Worm (Caenorhabditis elegans) whole organism, L4 larva: Measurements from ENCODE around the gene Y34B4A.7.

Experiments
- T26A8.4 ChIP-seq: fragments of 200-800 bp; sonication (Bioruptor generic); IDR thresholded peaks from 2 replicates; pipeline ENCODE4 v1.3.6; 2022; ENCODE audit warnings: missing genetic modification characterization, missing compliant biosample characterization
- Y105C5A.15 ChIP-seq: fragments of 200-800 bp; sonication (Bioruptor generic); IDR thresholded peaks from 2 replicates; pipeline ENCODE4 v1.3.6; 2022; ENCODE audit warnings: missing genetic modification characterization, missing compliant biosample characterization
- Y48G9A.11 ChIP-seq: fragments of 200-800 bp; sonication (Bioruptor generic); IDR thresholded peaks from 2 replicates; pipeline ENCODE4 v1.3.6; 2022; ENCODE audit warnings: missing genetic modification reagents, missing genetic modification characterization, missing compliant biosample characterization
- ZK337.2 ChIP-seq: fragments of 200-800 bp; sonication (Bioruptor generic); IDR thresholded peaks from 2 replicates; pipeline ENCODE4 v1.3.6; 2022; ENCODE audit warnings: missing genetic modification reagents, missing genetic modification characterization, missing compliant biosample characterization
- aha-1 ChIP-seq: fragments of 150-350 bp; peaks from one replicate; lab custom pipeline; 2014; ENCODE audit warnings: missing biosample characterization, missing genetic modification characterization
- ceh-28 ChIP-seq: fragments of 150-350 bp; optimal IDR thresholded peaks from 2 replicates; lab custom pipeline; 2014; ENCODE audit warnings: missing biosample characterization, missing genetic modification reagents, missing genetic modification characterization
- ctbp-1 ChIP-seq: fragments of 200-800 bp; sonication (Bioruptor generic); IDR thresholded peaks from 2 replicates; pipeline ENCODE4 v1.3.6; 2022; ENCODE audit warnings: missing genetic modification reagents, missing genetic modification characterization, missing compliant biosample characterization
- daf-16 ChIP-seq, 3 experiments: sonication (generic microtip); optimal IDR thresholded peaks; 2 replicates each; lab custom pipeline; 2016 to 2017; ENCODE audit warnings: missing genetic modification characterization in 3 of 3, missing genetic modification reagents in 3 of 3, mild to moderate bottlenecking in 2 of 3, missing compliant biosample characterization in 2 of 3, missing biosample characterization in 1 of 3, moderate library complexity in 1 of 3
- dve-1 ChIP-seq: sonication (generic microtip); optimal IDR thresholded peaks from 2 replicates; lab custom pipeline; 2017; ENCODE audit warnings: antibody characterized with exemption, mild to moderate bottlenecking, missing genetic modification characterization, missing compliant biosample characterization; ENCODE audit not compliant: insufficient read depth
- egl-43 ChIP-seq: fragments of 200-800 bp; sonication (Bioruptor generic); IDR thresholded peaks from 2 replicates; pipeline ENCODE4 v1.3.6; 2022; ENCODE audit warnings: missing genetic modification reagents, missing genetic modification characterization, missing compliant biosample characterization
- fkh-10 ChIP-seq: fragments of 150-350 bp; optimal IDR thresholded peaks from 2 replicates; lab custom pipeline; 2014; ENCODE audit warnings: missing biosample characterization, missing genetic modification reagents, missing genetic modification characterization
- hlh-11 ChIP-seq: fragments of 200-800 bp; sonication (Bioruptor generic); optimal IDR thresholded peaks from 2 replicates; lab custom pipeline; 2018; ENCODE audit warnings: mild to moderate bottlenecking, missing genetic modification characterization, missing compliant biosample characterization
- hlh-30 ChIP-seq: sonication (generic microtip); optimal IDR thresholded peaks from 2 replicates; lab custom pipeline; 2017; ENCODE audit warnings: antibody characterized with exemption, mild to moderate bottlenecking, missing genetic modification characterization, missing compliant biosample characterization; ENCODE audit not compliant: insufficient read depth
- mdl-1 ChIP-seq, 2 experiments: fragments of 150-350 bp in 1 of 2; sonication (generic microtip) in 1 of 2; optimal IDR thresholded peaks; 2 replicates each; lab custom pipeline; 2014 to 2017; ENCODE audit warnings: missing biosample characterization in 2 of 2, missing genetic modification characterization in 2 of 2
- mxl-2 ChIP-seq: fragments of 200-800 bp; sonication (Bioruptor generic); conservative IDR thresholded peaks from 2 replicates; pipeline ENCODE4 v1.3.6; 2022; ENCODE audit warnings: missing genetic modification reagents, missing genetic modification characterization, missing compliant biosample characterization
- nhr-102 ChIP-seq: sonication (generic microtip); optimal IDR thresholded peaks from 2 replicates; lab custom pipeline; 2016; ENCODE audit warnings: mild to moderate bottlenecking, missing genetic modification characterization, moderate library complexity, missing compliant biosample characterization
- nhr-11 ChIP-seq: fragments of 150-350 bp; optimal IDR thresholded peaks from 2 replicates; lab custom pipeline; 2014; ENCODE audit warnings: missing biosample characterization, missing genetic modification characterization
- nhr-42 ChIP-seq: fragments of 200-800 bp; sonication (Bioruptor generic); IDR thresholded peaks from 2 replicates; pipeline ENCODE4 v1.3.6; 2022; ENCODE audit warnings: missing genetic modification characterization, missing compliant biosample characterization
- nhr-6 ChIP-seq: fragments of 150-350 bp; optimal IDR thresholded peaks from 2 replicates; lab custom pipeline; 2014; ENCODE audit warnings: missing biosample characterization, missing genetic modification characterization
- nhr-76 ChIP-seq: fragments of 150-350 bp; optimal IDR thresholded peaks from 2 replicates; lab custom pipeline; 2014; ENCODE audit warnings: missing biosample characterization, missing genetic modification characterization
- snpc-4 ChIP-seq: fragments of 150-350 bp; optimal IDR thresholded peaks from 2 replicates; lab custom pipeline; 2014; ENCODE audit warnings: missing biosample characterization, missing genetic modification characterization
- tra-1 ChIP-seq: fragments of 200-800 bp; sonication (Bioruptor generic); IDR thresholded peaks from 2 replicates; pipeline ENCODE4 v1.3.6; 2022; ENCODE audit warnings: missing genetic modification reagents, missing genetic modification characterization, missing compliant biosample characterization
- unc-62 ChIP-seq, 3 experiments: fragments of 150-350 bp in 1 of 3; sonication (generic microtip); optimal IDR thresholded peaks in 2 of 3; peaks in 1 of 3; 1 replicate in 1 of 3; 2 replicates in 2 of 3; lab custom pipeline; 2014 to 2017; ENCODE audit warnings: missing biosample characterization in 3 of 3, missing genetic modification characterization in 3 of 3, missing genetic modification reagents in 3 of 3, missing genotype in 1 of 3
- zfp-2 ChIP-seq: sonication (generic microtip); optimal IDR thresholded peaks from 2 replicates; lab custom pipeline; 2016; ENCODE audit warnings: mild to moderate bottlenecking, missing genetic modification characterization, missing compliant biosample characterization
- ztf-11 ChIP-seq: fragments of 150-350 bp; optimal IDR thresholded peaks from 2 replicates; lab custom pipeline; 2014; ENCODE audit warnings: missing biosample characterization, missing genetic modification characterization

Gene Y34B4A.7

DNA sequence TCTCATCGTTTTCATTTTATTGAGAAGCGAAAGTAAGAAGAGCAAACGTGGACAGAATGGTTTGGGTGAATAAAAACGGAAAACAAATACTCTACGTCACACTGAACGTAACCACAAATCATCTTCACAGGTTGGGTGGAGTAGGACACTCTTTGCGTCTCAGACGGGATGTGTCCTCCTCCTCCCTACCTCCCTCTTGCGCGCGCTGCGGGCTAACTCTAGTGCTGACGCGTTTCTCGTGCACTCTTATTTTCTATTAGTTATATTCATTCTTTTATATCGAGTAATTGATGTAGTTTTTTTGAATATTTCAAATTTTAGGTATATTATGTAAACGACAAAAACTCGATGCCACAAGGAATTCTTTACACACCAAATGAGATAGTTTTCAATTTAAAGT, at the start of gene Y34B4A.7 (continued):
- TF ChIP-seq Y48G9A.11 (GFP tag; lab: Robert Waterston, UW) (no peak), nhr-6 (tag; lab: Kevin White, UChicago) (peak; percentile 8), aha-1 (no peak), mdl-1 (tag; optimal IDR thresholded peaks at IDR 0.05; lab: Kevin White, UChicago) (no peak), ctbp-1 (GFP tag; lab: Robert Waterston, UW) (peak; percentile 57; the same call in 1 of the 2 replicates)

DNA sequence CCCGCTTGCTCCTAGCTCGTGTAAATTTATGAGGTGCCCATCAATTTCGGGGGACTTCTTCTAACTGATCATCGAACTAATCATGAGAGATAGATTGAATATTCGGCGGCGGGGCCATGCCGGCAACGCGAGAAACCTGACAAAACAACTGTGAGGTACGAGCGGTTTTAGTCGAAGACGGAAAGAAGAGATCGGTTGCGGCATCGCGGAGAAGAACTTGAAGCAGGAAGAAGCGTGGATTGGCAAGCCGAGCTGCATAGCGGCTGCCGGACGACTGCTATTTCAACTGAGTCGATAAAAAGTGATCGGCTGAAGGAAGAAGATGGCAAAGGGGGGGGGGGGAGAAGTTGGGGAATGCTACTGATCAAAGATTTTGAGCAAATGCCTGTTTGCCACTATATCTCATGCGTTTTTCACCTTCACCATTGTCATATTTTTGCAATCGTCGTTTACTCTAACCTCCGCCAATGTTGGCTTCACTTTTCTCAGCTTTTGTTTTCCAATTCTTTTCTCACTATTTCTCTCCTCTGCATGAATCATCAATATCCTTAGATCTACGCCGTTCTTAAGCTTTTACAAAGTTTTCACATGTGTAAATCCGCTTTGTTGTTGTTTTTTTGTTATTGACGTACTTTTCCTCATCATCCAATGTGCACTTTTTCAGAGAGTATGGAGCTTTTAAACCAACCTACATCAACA, 48.5 kb upstream of the Y34B4A.7 start, which contains the start of gene pqn-62:
Gene pqn-62 (plus strand): TSS at position 649 of the 699 bp plus-strand sequence.
- TF ChIP-seq dve-1 (tag; lab: Kevin White, UChicago) (no peak), tra-1 (0 out of 2 replicates have a peak, but pooled peaks have one; percentile 6), hlh-11 (tag; lab: Kevin White, UChicago) (peak; percentile 47), fkh-10 (GFP tag; lab: Kevin White, UChicago) (no peak), aha-1 (peak; percentile 74)

DNA sequence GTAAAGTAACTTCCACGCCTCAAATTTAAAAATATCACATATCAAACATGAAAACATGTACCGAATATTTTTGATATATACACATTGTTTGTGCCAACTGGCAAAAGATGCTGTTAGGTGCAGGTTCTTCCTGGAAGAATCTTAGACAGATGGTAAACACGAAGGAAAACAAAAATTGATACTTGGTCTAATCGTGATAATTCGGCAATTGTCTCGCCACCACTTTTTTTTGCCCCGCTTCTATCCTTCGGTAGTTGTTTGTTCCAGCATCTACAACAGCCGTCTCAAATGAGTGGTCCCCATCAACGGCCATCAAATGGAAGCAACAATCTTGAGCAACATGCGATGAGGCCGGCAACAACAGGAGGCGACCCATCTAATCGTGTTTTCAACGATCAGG, 46.7 kb upstream of the Y34B4A.7 start:
- TF ChIP-seq mxl-2 (no peak), fkh-10 (GFP tag; lab: Kevin White, UChicago) (no peak), hlh-30 (tag; lab: Kevin White, UChicago) (no peak), ztf-11 (no peak), egl-43 (GFP tag; lab: Robert Waterston, UW) (no peak), ceh-28 (tag; lab: Kevin White, UChicago) (no peak), zfp-2 (tag; lab: Kevin White, UChicago) (no peak), snpc-4 (no peak), daf-16 (GFP tag; optimal IDR thresholded peaks at IDR 0.05; lab: Kevin White, UChicago) (peak in 1 of 2 experiments; percentile 99), daf-16 (tag; optimal IDR thresholded peaks at IDR 0.05; lab: Kevin White, UChicago) (no peak), hlh-11 (tag; lab: Kevin White, UChicago) (peak; percentile 17), nhr-76 (tag; lab: Kevin White, UChicago) (no peak), Y105C5A.15 (GFP tag; lab: Robert Waterston, UW) (no peak), ZK337.2 (GFP tag; lab: Robert Waterston, UW) (no peak), nhr-11 (tag; lab: Kevin White, UChicago) (peak; percentile 19)

DNA sequence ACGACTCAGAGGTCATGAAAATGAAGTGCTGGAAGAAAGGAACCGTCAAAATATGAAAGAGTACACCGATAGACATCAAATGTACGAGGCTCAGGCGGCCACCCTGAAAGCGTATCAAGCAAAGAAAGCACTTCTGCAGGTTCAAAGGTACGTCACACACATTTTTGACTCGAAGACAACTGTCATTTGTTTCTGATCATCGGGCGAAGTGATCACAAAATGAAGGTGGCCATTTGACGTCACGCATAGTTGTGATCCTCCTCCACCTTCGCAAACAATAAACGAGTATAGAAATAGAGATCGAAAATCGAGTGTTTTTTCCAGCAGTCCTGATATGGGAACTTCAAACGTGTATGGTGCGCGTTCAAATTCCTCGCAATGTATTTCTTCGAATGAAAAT, 44.9 kb upstream of the Y34B4A.7 start:
- TF ChIP-seq nhr-102 (tag; lab: Kevin White, UChicago): no peak

DNA sequence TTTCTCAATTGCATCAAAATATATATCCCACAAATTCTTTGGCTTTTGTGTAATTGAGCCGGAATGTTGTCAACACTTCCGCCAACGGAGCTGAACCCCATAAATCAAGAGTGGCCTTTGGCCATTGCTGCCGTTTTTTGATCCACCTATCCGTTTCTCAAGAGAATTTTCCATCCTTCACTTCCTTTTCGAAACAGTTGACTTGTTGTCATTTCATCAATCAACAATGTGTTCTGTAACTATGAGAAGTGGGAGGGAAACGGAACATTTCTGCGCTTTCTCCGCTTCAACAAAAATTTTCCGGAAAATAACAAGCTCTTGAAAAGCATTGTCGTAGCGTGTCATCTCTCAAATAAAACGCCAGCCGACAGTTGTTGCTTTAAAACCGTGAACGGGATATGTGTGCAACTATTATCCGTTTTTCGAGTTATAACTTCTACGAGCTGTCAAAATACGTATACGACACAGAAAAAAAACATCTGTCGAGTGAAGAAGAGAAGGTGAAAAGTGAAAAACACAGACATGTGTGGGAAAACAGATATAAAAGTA, 44.2 kb upstream of the Y34B4A.7 start:
- TF ChIP-seq unc-62 (GFP tag; optimal IDR thresholded peaks at IDR 0.05 in 1 of 2; lab: Kevin White, UChicago) (peak in 1 of 2 experiments; percentile 60), unc-62 (tag; optimal IDR thresholded peaks at IDR 0.05; lab: Kevin White, UChicago) (no peak), daf-16 (GFP tag; optimal IDR thresholded peaks at IDR 0.05; lab: Kevin White, UChicago) (peak in 1 of 2 experiments; percentile 95), daf-16 (tag; optimal IDR thresholded peaks at IDR 0.05; lab: Kevin White, UChicago) (no peak), hlh-11 (tag; lab: Kevin White, UChicago) (peak; percentile 12), nhr-11 (tag; lab: Kevin White, UChicago) (peak; percentile 80), T26A8.4 (GFP tag; lab: Robert Waterston, UW) (no peak)

DNA sequence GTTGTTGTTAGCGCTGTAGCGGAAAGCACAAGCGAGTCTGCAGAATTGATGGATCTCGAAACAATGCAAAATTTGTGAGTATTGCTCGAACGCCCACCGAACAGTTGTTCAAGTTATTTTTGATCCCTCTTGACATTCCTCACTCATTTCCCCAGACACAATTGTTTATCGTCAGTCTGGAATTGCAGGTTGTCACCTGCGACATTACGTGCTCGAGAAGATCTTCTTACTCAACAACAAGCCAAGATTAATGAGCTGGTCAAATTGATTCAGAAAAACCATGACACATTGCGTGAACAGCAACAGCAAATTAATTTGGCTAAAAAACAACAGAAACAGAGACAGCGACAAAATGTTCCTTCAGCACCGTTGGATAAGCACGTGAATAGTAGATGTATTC, 42.3 kb upstream of the Y34B4A.7 start:
- peak in 1 of 2 experiments; percentile 95 for TF ChIP-seq daf-16 (GFP tag; optimal IDR thresholded peaks at IDR 0.05; lab: Kevin White, UChicago)
- TF ChIP-seq daf-16 (tag; optimal IDR thresholded peaks at IDR 0.05; lab: Kevin White, UChicago): no peak
- peak; percentile 21 for TF ChIP-seq nhr-11 (tag; lab: Kevin White, UChicago)
- no peak for TF ChIP-seq nhr-42 (GFP tag; lab: Robert Waterston, UW)
- TF ChIP-seq, all 104 proteins: peak for 2
